Fruit fly (Drosophila melanogaster) whole organism, embryonic: ENCODE data around the gene spidey.

Experiments
- B-H1 ChIP-seq: fragments of 200-800 bp; sonication (Bioruptor generic); IDR thresholded peaks from 3 replicates; pipeline ENCODE4 v1.3.6; 2022; ENCODE audit warnings: missing biosample characterization, missing genetic modification characterization
- CG1024 ChIP-seq: fragments of 200-800 bp; sonication (Bioruptor generic); IDR thresholded peaks from 2 replicates; pipeline ENCODE4 v1.3.6; 2022; ENCODE audit warnings: missing biosample characterization, missing genetic modification characterization
- CG10565 ChIP-seq: fragments of 200-800 bp; sonication (Bioruptor generic); optimal IDR thresholded peaks from 3 replicates; lab custom pipeline; 2016; ENCODE audit warnings: missing biosample characterization, mild to moderate bottlenecking, missing genetic modification characterization
- CG11695 ChIP-seq: fragments of 200-800 bp; sonication (Bioruptor generic); IDR thresholded peaks from 3 replicates; pipeline ENCODE4 v1.3.6; 2022; ENCODE audit warnings: missing biosample characterization, missing genetic modification characterization
- CG12659 ChIP-seq: fragments of 200-800 bp; sonication (Bioruptor generic); optimal IDR thresholded peaks from 3 replicates; lab custom pipeline; 2017; ENCODE audit warnings: mild to moderate bottlenecking, missing biosample characterization, missing genetic modification reagents, missing genetic modification characterization
- CG13287 ChIP-seq: fragments of 200-800 bp; sonication (Bioruptor generic); IDR thresholded peaks from 2 replicates; pipeline ENCODE4 v1.3.6; 2022; ENCODE audit warnings: missing biosample characterization, missing genetic modification characterization; ENCODE audit not compliant: partially characterized antibody
- CG17328 ChIP-seq: fragments of 200-800 bp; sonication (Bioruptor generic); IDR thresholded peaks from 2 replicates; pipeline ENCODE4 v1.3.6; 2022; ENCODE audit warnings: missing biosample characterization, missing genetic modification characterization
- CG18476 ChIP-seq: fragments of 200-800 bp; sonication (Bioruptor generic); optimal IDR thresholded peaks from 2 replicates; lab custom pipeline; 2016; ENCODE audit warnings: missing biosample characterization, mild to moderate bottlenecking, missing genetic modification characterization
- CG34224 ChIP-seq: fragments of 200-800 bp; sonication (Bioruptor generic); IDR thresholded peaks from 3 replicates; pipeline ENCODE4 v1.3.6; 2022; ENCODE audit warnings: missing biosample characterization, missing genetic modification characterization; ENCODE audit not compliant: partially characterized antibody
- CG4328 ChIP-seq: fragments of 200-800 bp; sonication (Bioruptor generic); optimal IDR thresholded peaks from 3 replicates; lab custom pipeline; 2017; ENCODE audit warnings: missing biosample characterization, missing genetic modification reagents, missing genetic modification characterization
- CG4707 ChIP-seq: fragments of 200-800 bp; sonication (Bioruptor generic); optimal IDR thresholded peaks from 2 replicates; lab custom pipeline; 2018; ENCODE audit warnings: missing biosample characterization, mild to moderate bottlenecking, missing genetic modification characterization, moderate library complexity
- CG5245 ChIP-seq: fragments of 200-800 bp; sonication (Bioruptor generic); optimal IDR thresholded peaks from 3 replicates; lab custom pipeline; 2016; ENCODE audit warnings: missing biosample characterization, missing genetic modification characterization
- CG6654 ChIP-seq: fragments of 200-800 bp; sonication (Bioruptor generic); optimal IDR thresholded peaks from 2 replicates; lab custom pipeline; 2017; ENCODE audit warnings: missing biosample characterization, mild to moderate bottlenecking, missing genetic modification characterization
- CG6765 ChIP-seq: fragments of 200-800 bp; sonication (Bioruptor generic); optimal IDR thresholded peaks from 3 replicates; lab custom pipeline; 2017; ENCODE audit warnings: missing biosample characterization, mild to moderate bottlenecking, missing genetic modification characterization
- CG9215 ChIP-seq: fragments of 200-800 bp; sonication (Bioruptor generic); IDR thresholded peaks from 2 replicates; pipeline ENCODE4 v1.3.6; 2022; ENCODE audit warnings: missing biosample characterization, missing genetic modification characterization
- CG9609 ChIP-seq: fragments of 200-800 bp; sonication (Bioruptor generic); optimal IDR thresholded peaks from 3 replicates; lab custom pipeline; 2016; ENCODE audit warnings: missing biosample characterization, missing genetic modification characterization
- D19B ChIP-seq: fragments of 200-800 bp; sonication (Bioruptor generic); optimal IDR thresholded peaks from 2 replicates; lab custom pipeline; 2017; ENCODE audit warnings: missing biosample characterization, mild to moderate bottlenecking, missing genetic modification characterization
- Dad ChIP-seq: fragments of 200-800 bp; sonication (Bioruptor generic); optimal IDR thresholded peaks from 3 replicates; lab custom pipeline; 2016; ENCODE audit warnings: missing biosample characterization, missing genetic modification characterization
- Dref ChIP-seq: fragments of 200-800 bp; sonication (Bioruptor generic); IDR thresholded peaks from 2 replicates; pipeline ENCODE4 v1.3.6; 2022; ENCODE audit warnings: missing biosample characterization, missing genetic modification characterization
- E2f2 ChIP-seq: fragments of 200-800 bp; sonication (Bioruptor generic); IDR thresholded peaks from 2 replicates; pipeline ENCODE4 v1.3.6; 2022; ENCODE audit warnings: missing biosample characterization, missing genetic modification characterization
- GATAe ChIP-seq: fragments of 200-800 bp; sonication (Bioruptor generic); conservative IDR thresholded peaks from 2 replicates; pipeline ENCODE4 v1.3.6; 2022; ENCODE audit warnings: missing biosample characterization, missing genetic modification characterization
- Gug ChIP-seq: fragments of 200-800 bp; sonication (Bioruptor generic); IDR thresholded peaks from 4 replicates; pipeline ENCODE4 v1.3.6; 2022; ENCODE audit warnings: missing biosample characterization, missing genetic modification characterization
- Hand ChIP-seq: fragments of 200-800 bp; sonication (Bioruptor generic); optimal IDR thresholded peaks from 2 replicates; lab custom pipeline; 2017; ENCODE audit warnings: mild to moderate bottlenecking, missing biosample characterization, missing genetic modification reagents, missing genetic modification characterization
- Hsf ChIP-seq: fragments of 200-800 bp; sonication (Bioruptor generic); optimal IDR thresholded peaks from 3 replicates; lab custom pipeline; 2016; ENCODE audit warnings: missing biosample characterization, missing genetic modification characterization
- Lpt ChIP-seq: fragments of >200 bp; optimal IDR thresholded peaks from 2 replicates; lab custom pipeline; 2018; ENCODE audit warnings: missing biosample characterization, missing genetic modification characterization
- Nf-YC ChIP-seq: fragments of 200-800 bp; optimal IDR thresholded peaks from 3 replicates; lab custom pipeline; 2019; ENCODE audit warnings: missing biosample characterization, mild to moderate bottlenecking, missing genetic modification characterization, moderate library complexity
- Sin3A ChIP-seq: fragments of >200 bp; optimal IDR thresholded peaks from 2 replicates; lab custom pipeline; 2018
- Spps ChIP-seq: fragments of 200-800 bp; sonication (Bioruptor generic); optimal IDR thresholded peaks from 2 replicates; lab custom pipeline; 2018; ENCODE audit warnings: missing biosample characterization, mild to moderate bottlenecking, missing genetic modification characterization
- Xbp1 ChIP-seq: fragments of 200-800 bp; sonication (Bioruptor generic); optimal IDR thresholded peaks from 3 replicates; lab custom pipeline; 2016; ENCODE audit warnings: missing biosample characterization, mild to moderate bottlenecking, missing genetic modification characterization
- cato ChIP-seq: fragments of 200-800 bp; sonication (Bioruptor generic); optimal IDR thresholded peaks from 2 replicates; lab custom pipeline; 2016; ENCODE audit warnings: missing biosample characterization, missing genetic modification characterization, borderline replicate concordance
- chinmo ChIP-seq: fragments of 200-800 bp; sonication (Bioruptor generic); IDR thresholded peaks from 4 replicates; pipeline ENCODE4 v1.3.6; 2022; ENCODE audit warnings: missing biosample characterization, missing genetic modification characterization; ENCODE audit not compliant: partially characterized antibody
- crp ChIP-seq, 2 experiments: fragments of 200-800 bp; sonication (Bioruptor generic); optimal IDR thresholded peaks; 2 replicates in 1 of 2; 3 replicates in 1 of 2; lab custom pipeline; 2017; ENCODE audit warnings: missing biosample characterization in 2 of 2, missing genetic modification characterization in 2 of 2, mild to moderate bottlenecking in 1 of 2, moderate library complexity in 1 of 2
- danr ChIP-seq: fragments of 200-800 bp; sonication (Bioruptor generic); IDR thresholded peaks from 2 replicates; pipeline ENCODE4 v1.3.6; 2022; ENCODE audit warnings: missing biosample characterization, missing genetic modification characterization
- ewg ChIP-seq: fragments of 200-800 bp; sonication (Bioruptor generic); optimal IDR thresholded peaks from 3 replicates; lab custom pipeline; 2017; ENCODE audit warnings: mild to moderate bottlenecking, missing biosample characterization, missing genetic modification reagents, missing genetic modification characterization
- eyg ChIP-seq: fragments of 200-800 bp; sonication (Bioruptor generic); optimal IDR thresholded peaks from 3 replicates; lab custom pipeline; 2016; ENCODE audit warnings: missing biosample characterization, missing genetic modification characterization
- fd102C ChIP-seq: fragments of 200-800 bp; sonication (Bioruptor generic); optimal IDR thresholded peaks from 2 replicates; lab custom pipeline; 2018; ENCODE audit warnings: missing biosample characterization, mild to moderate bottlenecking, missing genetic modification characterization, moderate library complexity
- gem ChIP-seq: fragments of 200-800 bp; sonication (Bioruptor generic); optimal IDR thresholded peaks from 2 replicates; lab custom pipeline; 2019; ENCODE audit warnings: missing biosample characterization, mild to moderate bottlenecking, missing genetic modification characterization, moderate library complexity
- grau ChIP-seq: fragments of 200-800 bp; optimal IDR thresholded peaks from 3 replicates; lab custom pipeline; 2019; ENCODE audit warnings: missing biosample characterization, mild to moderate bottlenecking, missing genetic modification characterization, moderate library complexity
- ham ChIP-seq: fragments of 200-800 bp; sonication (Bioruptor generic); IDR thresholded peaks from 2 replicates; pipeline ENCODE4 v1.3.6; 2022; ENCODE audit warnings: missing biosample characterization, missing genetic modification characterization
- jing ChIP-seq: fragments of 200-800 bp; sonication (Bioruptor generic); optimal IDR thresholded peaks from 2 replicates; lab custom pipeline; 2018; ENCODE audit warnings: missing biosample characterization, mild to moderate bottlenecking, missing genetic modification characterization
- lilli ChIP-seq: fragments of 200-800 bp; sonication (Bioruptor generic); optimal IDR thresholded peaks from 3 replicates; lab custom pipeline; 2016; ENCODE audit warnings: missing biosample characterization, missing genetic modification characterization
- pfk ChIP-seq: fragments of 200-800 bp; sonication (Bioruptor generic); optimal IDR thresholded peaks from 2 replicates; lab custom pipeline; 2018; ENCODE audit warnings: missing biosample characterization, mild to moderate bottlenecking, missing genetic modification characterization, moderate library complexity
- pnt ChIP-seq: fragments of 200-800 bp; sonication (Bioruptor generic); optimal IDR thresholded peaks from 3 replicates; lab custom pipeline; 2016; ENCODE audit warnings: missing biosample characterization, missing genetic modification characterization
- repo ChIP-seq: fragments of 200-800 bp; sonication (Bioruptor generic); optimal IDR thresholded peaks from 2 replicates; lab custom pipeline; 2016; ENCODE audit warnings: missing biosample characterization, missing genetic modification characterization
- run ChIP-seq: fragments of 200-800 bp; sonication (Bioruptor generic); optimal IDR thresholded peaks from 3 replicates; lab custom pipeline; 2018; ENCODE audit warnings: missing biosample characterization, mild to moderate bottlenecking, missing genetic modification characterization
- schlank ChIP-seq: fragments of 200-800 bp; sonication (Bioruptor generic); optimal IDR thresholded peaks from 2 replicates; lab custom pipeline; 2018; ENCODE audit warnings: missing biosample characterization, mild to moderate bottlenecking, missing genetic modification characterization
- shn ChIP-seq: fragments of 200-800 bp; sonication (Bioruptor generic); optimal IDR thresholded peaks from 3 replicates; lab custom pipeline; 2016; ENCODE audit warnings: missing biosample characterization, missing genetic modification characterization
- ssp ChIP-seq: fragments of 200-800 bp; sonication (Bioruptor generic); IDR thresholded peaks from 2 replicates; pipeline ENCODE4 v1.3.6; 2022; ENCODE audit warnings: missing biosample characterization, missing genetic modification characterization
- tap ChIP-seq: fragments of 200-800 bp; optimal IDR thresholded peaks from 3 replicates; lab custom pipeline; 2019; ENCODE audit warnings: missing biosample characterization, mild to moderate bottlenecking, missing genetic modification characterization, moderate library complexity
- ttk ChIP-seq: fragments of 200-800 bp; sonication (Bioruptor generic); IDR thresholded peaks from 2 replicates; pipeline ENCODE4 v2.1.2; 2022; ENCODE audit warnings: missing biosample characterization, missing genetic modification characterization
- zen ChIP-seq: fragments of 200-800 bp; sonication (Bioruptor generic); optimal IDR thresholded peaks from 3 replicates; lab custom pipeline; 2018; ENCODE audit warnings: missing biosample characterization, mild to moderate bottlenecking, missing genetic modification characterization, moderate library complexity

Gene spidey

dm6 chrX:7934679-7935078, 25.9 kb downstream of the spidey start, which contains the start of gene RpS14b (continued):
- TF ChIP-seq danr (GFP tag; lab: Robert Waterston, UW) (0 out of 2 replicates have a peak, but pooled peaks have one; percentile 13), CG4707 (GFP tag; lab: Kevin White, UChicago) (peak; percentile 1), repo (GFP tag; lab: Kevin White, UChicago) (peak; percentile 28), Hand (no peak), B-H1 (GFP tag; lab: Robert Waterston, UW) (no peak), Xbp1 (GFP tag; lab: Kevin White, UChicago) (peak; percentile 62), fd102C (GFP tag; lab: Kevin White, UChicago) (no peak), ham (GFP tag; lab: Robert Waterston, UW) (no peak; the same call in 1 of the 2 replicates), CG34224 (GFP tag; lab: Robert Waterston, UW) (peak; percentile 76), chinmo (GFP tag; lab: Robert Waterston, UW) (peak; percentile 65; the same call in 1 of the 4 replicates), crp (GFP tag; optimal IDR thresholded peaks at IDR 0.05; lab: Kevin White, UChicago) (peak in 1 of 2 experiments; percentile 80), Dref (peak; percentile 88), CG4328 (GFP tag; lab: Kevin White, UChicago) (peak; percentile 70), tap (tag; lab: Kevin White, UChicago) (no peak), Dad (peak; percentile 45), Nf-YC (tag; lab: Kevin White, UChicago) (peak; percentile 69), GATAe (GFP tag; lab: Robert Waterston, UW) (no peak), CG9215 (GFP tag; lab: Robert Waterston, UW) (no peak), Hsf (GFP tag; lab: Kevin White, UChicago) (peak; percentile 70), CG11695 (GFP tag; lab: Robert Waterston, UW) (no peak), lilli (GFP tag; lab: Kevin White, UChicago) (peak; percentile 59), cato (GFP tag; lab: Kevin White, UChicago) (no peak), zen (tag; lab: Kevin White, UChicago) (peak; percentile 25), pfk (GFP tag; lab: Kevin White, UChicago) (peak; percentile 63), E2f2 (GFP tag; lab: Robert Waterston, UW) (peak; percentile 60), ssp (GFP tag; lab: Robert Waterston, UW) (peak; percentile 58), Sin3A (peak; percentile 46), CG1024 (GFP tag; lab: Robert Waterston, UW) (no peak), eyg (GFP tag; lab: Kevin White, UChicago) (peak; percentile 29), schlank (tag; lab: Kevin White, UChicago) (peak; percentile 77), CG6765 (peak; percentile 75), jing (no peak), Lpt (GFP tag; lab: Kevin White, UChicago) (no peak), CG5245 (GFP tag; lab: Kevin White, UChicago) (peak; percentile 20), CG17328 (GFP tag; lab: Robert Waterston, UW) (peak; percentile 79), gem (tag; lab: Kevin White, UChicago) (peak; percentile 23), grau (peak; percentile 36), pnt (GFP tag; lab: Kevin White, UChicago) (no peak), ewg (peak; percentile 59), CG18476 (GFP tag; lab: Kevin White, UChicago) (peak; percentile 18), CG6654 (GFP tag; lab: Kevin White, UChicago) (no peak), Spps (tag; lab: Kevin White, UChicago) (no peak), shn (GFP tag; lab: Kevin White, UChicago) (peak; percentile 40), D19B (GFP tag; lab: Kevin White, UChicago) (peak; percentile 39), Gug (GFP tag; lab: Robert Waterston, UW) (peak; percentile 40; the same call in 1 of the 4 replicates), CG13287 (peak; percentile 82), CG12659 (GFP tag; lab: Kevin White, UChicago) (peak; percentile 90), run (no peak), ttk (GFP tag; lab: Robert Waterston, UW) (0 out of 2 replicates have a peak, but pooled peaks have one; percentile 40), CG10565 (GFP tag; lab: Kevin White, UChicago) (no peak), CG9609 (peak; percentile 53)
